Fruit fly (Drosophila melanogaster) Kc167 (cell line): ENCODE data around the gene ppk.

Experiments used
- Myc ChIP-seq: fragments of >200 bp; optimal IDR thresholded peaks from 2 replicates; lab custom pipeline; 2017; ENCODE audit warnings: missing external identifiers
- Sin3A ChIP-seq: fragments of >200 bp; optimal IDR thresholded peaks from 2 replicates; lab custom pipeline; 2018; ENCODE audit warnings: missing external identifiers
- h ChIP-seq: fragments of >200 bp; optimal IDR thresholded peaks from 3 replicates; lab custom pipeline; 2018; ENCODE audit warnings: missing external identifiers
- insv ChIP-seq: fragments of >200 bp; optimal IDR thresholded peaks from 3 replicates; lab custom pipeline; 2018; ENCODE audit warnings: missing external identifiers
- psq ChIP-seq: fragments of >200 bp; optimal IDR thresholded peaks from 2 replicates; lab custom pipeline; 2017; ENCODE audit warnings: missing external identifiers
- ttk ChIP-seq: sonication (Bioruptor generic); optimal IDR thresholded peaks from 2 replicates; lab custom pipeline; 2017; ENCODE audit warnings: missing external identifiers

ppk gene

DNA sequence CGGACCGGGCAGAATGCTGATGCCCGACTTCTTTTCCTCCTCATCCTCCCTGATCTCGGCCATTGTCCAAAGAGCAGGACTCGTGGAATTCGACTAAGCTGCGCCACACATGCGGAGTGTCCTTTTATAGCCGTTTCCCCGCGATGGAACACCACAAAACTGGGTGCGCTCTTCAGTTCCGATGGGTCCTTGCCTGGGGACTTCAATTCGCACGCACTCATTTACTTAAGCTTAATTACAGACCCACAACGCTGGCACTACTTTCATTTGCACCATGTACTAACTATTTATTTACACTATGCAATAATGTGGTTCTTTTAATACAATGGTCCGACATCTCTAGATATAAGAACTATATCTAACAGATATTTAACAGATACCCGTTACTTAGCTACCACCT lies at the start of gene ppk:
TSS of gene ppk (minus strand) at position 101 of the 400 bp plus-strand sequence.
- TF ChIP-seq insv (lab: Kevin White, UChicago) (no peak), psq (lab: Kevin White, UChicago) (no peak), h (no peak), Sin3A (lab: Kevin White, UChicago) (no peak), ttk (lab: Kevin White, UChicago) (no peak)

DNA sequence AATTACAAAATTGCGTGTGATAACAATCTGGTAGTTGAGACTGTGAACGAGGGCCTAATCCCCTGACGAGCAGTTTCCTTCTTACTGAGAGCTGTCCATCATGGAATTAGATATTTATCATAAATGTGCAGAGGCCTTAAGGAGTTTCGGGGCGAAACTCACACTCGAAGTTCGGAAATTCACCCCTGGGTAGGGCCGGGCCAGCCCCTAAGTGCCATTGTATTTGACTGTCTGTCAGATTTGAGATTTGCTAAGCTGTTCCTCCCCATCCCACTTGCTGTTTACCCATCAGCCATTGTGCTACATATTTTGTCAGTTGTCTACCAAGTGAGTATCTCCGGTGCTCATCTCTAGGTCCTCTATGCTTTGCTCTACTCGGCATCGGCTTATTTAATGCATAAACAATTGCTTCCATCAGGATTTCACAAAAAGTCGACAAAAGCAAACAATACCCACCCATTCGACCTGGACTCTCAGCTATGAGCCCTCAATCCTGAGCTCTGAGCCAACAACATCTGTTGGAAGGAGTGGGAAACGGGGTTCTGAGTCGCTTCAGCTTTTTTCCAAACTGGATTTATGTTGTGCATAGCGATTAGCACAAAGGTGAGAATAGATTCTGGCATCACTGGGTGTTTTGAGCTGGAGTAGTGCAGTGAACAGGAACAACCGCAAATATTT lies 49.3 kb upstream of the ppk start:
- no peak for TF ChIP-seq ttk (lab: Kevin White, UChicago)
- no peak for TF ChIP-seq insv (lab: Kevin White, UChicago)
- TF ChIP-seq Myc (lab: Kevin White, UChicago): no peak
- no peak for TF ChIP-seq h
- TF ChIP-seq Sin3A (lab: Kevin White, UChicago): no peak
- TF ChIP-seq psq (lab: Kevin White, UChicago): no peak

DNA sequence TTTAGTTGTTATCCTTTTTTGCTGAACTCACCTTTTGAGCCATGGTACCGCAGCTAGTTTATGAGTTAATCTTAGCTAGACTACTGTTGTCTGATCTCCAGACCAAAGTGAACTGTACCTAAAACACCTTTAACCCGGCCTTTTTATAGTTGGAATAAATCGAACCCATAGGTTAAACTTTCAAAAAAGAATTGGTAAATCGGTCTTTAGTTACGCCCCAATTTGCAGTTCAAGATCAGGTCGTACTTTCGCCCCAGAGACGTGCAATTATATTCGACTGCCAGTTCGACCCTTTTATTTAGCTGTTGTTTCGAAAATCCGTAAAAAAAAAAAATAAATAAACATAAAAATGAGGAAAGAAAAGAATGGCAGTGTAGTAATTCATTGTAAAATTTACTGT lies 44.1 kb upstream of the ppk start, which contains the start of gene Cpr35B:
TSS of gene Cpr35B (minus strand) at position 101 of the 400 bp plus-strand sequence.
- no peak for TF ChIP-seq insv (lab: Kevin White, UChicago)

DNA sequence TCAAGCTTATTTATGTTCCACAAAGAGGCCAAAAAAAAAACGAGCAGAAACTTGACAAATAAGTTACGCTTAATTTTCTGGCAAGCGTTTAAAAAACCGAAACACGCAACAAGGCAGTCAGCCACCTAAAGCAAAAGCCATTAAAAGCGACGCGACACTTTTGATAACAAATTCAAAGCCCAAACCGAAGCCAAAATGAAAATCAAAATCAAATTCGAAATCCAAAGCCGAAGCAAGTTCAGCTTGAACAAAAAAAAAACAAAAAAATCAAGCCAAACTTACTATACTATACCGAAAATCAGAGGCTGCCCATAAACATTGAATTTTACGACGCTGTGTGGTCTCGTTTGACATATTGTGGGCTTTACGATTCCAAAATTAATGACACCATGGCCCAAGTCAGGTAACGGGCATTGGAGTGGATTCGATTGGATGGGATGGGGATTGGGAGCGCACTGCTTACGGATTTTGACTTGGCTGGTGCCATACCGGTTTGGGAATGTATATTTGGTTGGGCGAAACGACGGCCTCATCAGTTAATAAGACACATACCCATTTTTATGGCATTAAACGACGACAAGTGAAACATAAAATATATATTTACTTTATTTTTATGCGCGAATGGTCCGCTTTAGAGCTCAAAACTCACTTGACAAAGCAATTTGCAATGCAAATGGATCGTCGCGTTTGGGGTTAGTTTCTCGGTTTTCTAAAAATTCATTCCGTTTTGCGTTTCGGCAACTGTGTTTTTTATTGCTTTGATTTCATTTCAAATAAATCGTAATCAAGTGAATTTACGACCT lies 41.3 kb upstream of the ppk start:
- TF ChIP-seq ttk (lab: Kevin White, UChicago) (no peak), Myc (lab: Kevin White, UChicago) (no peak), insv (lab: Kevin White, UChicago) (no peak), Sin3A (lab: Kevin White, UChicago) (no peak), psq (lab: Kevin White, UChicago) (no peak), h (no peak)

DNA sequence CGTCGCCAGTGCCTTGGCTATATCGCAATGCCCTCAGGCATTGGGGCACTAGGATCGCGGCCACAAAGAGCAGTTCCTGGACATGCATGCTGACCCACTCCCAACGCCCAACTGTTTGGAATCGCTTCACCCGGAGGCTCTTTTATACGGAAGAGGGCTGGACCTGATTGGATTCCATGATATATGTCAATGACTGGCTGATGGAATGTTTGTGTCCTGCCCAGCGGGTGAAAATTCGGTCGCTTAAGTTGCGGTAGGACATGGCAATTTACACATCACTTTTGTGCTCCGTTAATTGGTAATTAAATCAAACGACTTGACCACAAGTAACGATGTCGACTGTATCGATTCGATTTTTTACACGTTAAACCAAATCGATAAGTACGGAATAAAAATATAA lies 36.3 kb upstream of the ppk start, which contains the start of gene Pburs:
TSS of gene Pburs (minus strand) at position 101 of the 400 bp plus-strand sequence.
- no peak for TF ChIP-seq psq (lab: Kevin White, UChicago)
- no peak for TF ChIP-seq ttk (lab: Kevin White, UChicago)
- no peak for TF ChIP-seq insv (lab: Kevin White, UChicago)
- TF ChIP-seq Sin3A (lab: Kevin White, UChicago): no peak
- no peak for TF ChIP-seq Myc (lab: Kevin White, UChicago)
- no peak for TF ChIP-seq h

DNA sequence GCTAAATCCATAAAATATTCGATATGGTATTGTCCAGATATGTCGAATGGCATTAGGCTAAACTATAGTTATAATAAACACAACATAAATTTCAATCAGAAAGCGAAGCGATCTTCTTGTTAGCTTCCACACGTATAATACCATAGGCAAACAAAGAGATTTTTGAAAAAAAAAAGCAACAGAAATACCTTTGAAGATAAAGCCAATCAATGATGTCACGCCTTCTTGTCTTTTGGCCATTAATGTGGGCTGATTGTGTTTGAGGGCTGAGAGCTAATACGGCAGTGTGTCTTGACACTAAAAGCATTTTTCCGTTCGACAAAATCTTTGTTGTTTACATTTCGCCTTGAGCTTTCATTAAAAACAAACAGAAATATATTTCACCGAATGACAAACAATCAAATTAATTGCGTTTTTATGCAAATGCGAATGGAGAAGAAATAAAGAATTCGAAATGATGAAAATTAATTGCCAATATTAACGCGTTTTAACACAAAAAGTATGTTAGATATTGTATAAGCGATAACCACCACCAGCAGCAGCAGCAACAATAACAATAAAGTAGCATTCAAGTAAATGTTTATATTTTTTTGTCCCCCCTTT lies 33.4 kb upstream of the ppk start:
- TF ChIP-seq h (no peak), Sin3A (lab: Kevin White, UChicago) (no peak), ttk (lab: Kevin White, UChicago) (no peak), psq (lab: Kevin White, UChicago) (no peak), insv (lab: Kevin White, UChicago) (no peak), Myc (lab: Kevin White, UChicago) (no peak)

DNA sequence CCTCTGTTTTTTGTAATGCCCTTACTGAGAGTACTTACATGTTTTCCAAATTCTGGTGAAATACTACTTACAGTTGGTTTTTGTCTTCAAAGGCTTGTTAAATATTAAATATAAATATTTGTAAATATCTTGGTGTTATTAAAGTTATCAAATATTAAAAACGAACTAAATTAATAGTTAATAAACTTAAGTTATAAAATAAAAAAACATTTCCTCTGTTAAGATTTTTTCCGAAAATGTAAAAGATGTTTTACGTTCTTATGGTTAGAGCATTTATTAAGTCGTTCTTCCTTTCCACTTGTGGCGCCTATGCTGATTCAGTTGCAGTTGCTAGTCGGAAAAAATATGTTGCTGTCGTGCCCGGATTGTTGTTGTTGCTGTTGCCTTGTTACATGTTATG lies 32.4 kb upstream of the ppk start:
- TF ChIP-seq psq (lab: Kevin White, UChicago) (no peak), ttk (lab: Kevin White, UChicago) (no peak), h (no peak), insv (lab: Kevin White, UChicago) (no peak), Myc (lab: Kevin White, UChicago) (no peak)

DNA sequence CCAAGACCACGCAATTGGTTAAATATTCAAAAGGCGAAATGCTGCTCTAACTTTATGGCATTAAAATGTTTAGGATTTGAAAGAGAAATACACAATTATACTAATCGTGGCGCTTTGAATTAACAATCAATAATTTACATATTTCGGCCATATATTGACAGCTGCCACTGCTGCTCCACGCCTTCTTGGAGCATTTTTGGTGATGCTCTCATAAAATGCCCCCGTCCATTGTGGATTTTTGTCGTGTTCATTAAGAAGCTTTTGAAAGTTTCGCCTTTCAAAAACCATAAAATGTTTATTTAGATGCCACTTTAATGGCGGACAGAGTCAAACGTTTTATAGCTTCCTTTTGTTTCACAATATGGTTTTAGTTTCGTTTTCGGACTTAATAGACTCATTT lies 30.1 kb upstream of the ppk start:
- no peak for TF ChIP-seq ttk (lab: Kevin White, UChicago)
- no peak for TF ChIP-seq insv (lab: Kevin White, UChicago)
- TF ChIP-seq h: no peak
- TF ChIP-seq psq (lab: Kevin White, UChicago): no peak
- TF ChIP-seq Sin3A (lab: Kevin White, UChicago): no peak
- no peak for TF ChIP-seq Myc (lab: Kevin White, UChicago)

DNA sequence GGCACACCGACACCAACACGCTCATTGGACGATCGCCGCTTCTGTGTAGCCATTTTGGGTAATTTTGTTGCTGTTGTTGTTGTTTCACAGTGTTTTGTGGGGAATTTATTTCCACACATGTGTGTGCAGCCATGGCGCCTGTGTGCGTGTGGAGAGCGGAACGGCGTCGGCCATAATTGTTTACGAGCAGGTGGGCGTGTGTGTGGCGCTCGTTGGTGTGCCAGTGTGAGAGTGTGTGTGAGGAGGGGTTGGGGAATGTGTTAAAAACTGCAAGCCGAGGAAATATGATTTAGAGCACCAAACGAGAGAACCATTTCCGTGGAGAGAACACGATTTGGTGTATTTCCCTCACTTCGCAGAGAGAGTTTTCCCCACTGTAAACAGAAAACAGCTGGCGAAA lies 29.4 kb upstream of the ppk start:
- no peak for TF ChIP-seq Sin3A (lab: Kevin White, UChicago)
- no peak for TF ChIP-seq Myc (lab: Kevin White, UChicago)
- no peak for TF ChIP-seq insv (lab: Kevin White, UChicago)
- no peak for TF ChIP-seq h
- TF ChIP-seq psq (lab: Kevin White, UChicago): no peak
- no peak for TF ChIP-seq ttk (lab: Kevin White, UChicago)

DNA sequence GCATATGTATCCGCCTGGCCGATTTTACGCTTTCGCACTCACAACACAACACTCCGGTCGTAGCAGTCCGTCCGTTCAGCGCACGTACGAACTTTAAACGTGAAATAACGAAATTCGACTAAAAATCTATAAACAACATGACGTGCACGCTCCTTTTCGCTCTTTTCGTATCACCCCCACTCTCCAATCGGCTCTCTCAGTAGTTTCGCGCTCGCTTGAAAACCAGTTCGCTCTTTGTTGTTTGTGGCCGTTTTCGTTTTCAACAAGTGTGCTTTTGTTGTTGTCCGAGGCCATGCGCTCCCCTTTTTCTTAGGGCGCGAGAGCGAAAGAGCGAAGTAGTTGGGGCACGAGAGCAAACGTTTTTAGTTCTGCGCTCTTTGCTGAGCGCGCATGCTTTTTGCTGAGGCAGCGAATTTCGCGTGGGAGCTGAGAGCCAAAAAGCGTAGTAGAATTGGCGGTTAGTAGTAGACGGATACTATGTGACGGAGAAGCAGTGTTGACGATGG lies 28.5 kb upstream of the ppk start, which contains the start of gene elB:
TSS of gene elB (minus strand) at position 122 of the 506 bp plus-strand sequence.
- TF ChIP-seq ttk (lab: Kevin White, UChicago) (no peak), insv (lab: Kevin White, UChicago) (peak; percentile 95), h (no peak), Myc (lab: Kevin White, UChicago) (no peak), Sin3A (lab: Kevin White, UChicago) (no peak), psq (lab: Kevin White, UChicago) (no peak)

DNA sequence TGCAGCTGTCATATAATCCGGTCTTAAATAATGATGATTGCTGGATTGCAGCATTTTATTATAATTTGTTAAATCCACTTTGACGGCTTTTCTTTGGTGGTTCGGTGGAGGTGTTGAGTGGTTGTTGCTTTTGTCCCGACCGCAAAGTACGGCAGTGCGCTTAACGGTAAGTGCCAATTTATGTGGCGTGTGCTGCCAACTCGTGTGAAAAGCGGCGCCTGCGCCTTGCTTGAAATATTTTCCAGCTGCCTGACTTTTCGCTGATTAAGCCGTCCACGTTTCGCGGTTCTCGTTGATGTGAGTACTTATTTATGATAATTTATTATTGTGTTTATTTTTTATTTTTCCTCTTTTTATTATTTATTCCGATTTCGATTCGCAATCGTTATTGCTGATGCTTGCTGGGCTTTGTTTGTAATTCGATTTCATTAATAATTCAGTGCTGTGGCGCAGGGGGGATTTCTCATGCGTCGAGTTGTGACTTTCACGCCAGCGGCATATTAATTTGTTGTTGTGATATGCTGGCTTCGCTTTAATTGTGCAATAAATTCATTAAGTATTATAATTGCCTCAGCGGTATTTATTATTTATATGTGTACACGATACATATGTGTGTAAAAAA lies 27.5 kb upstream of the ppk start:
- TF ChIP-seq Sin3A (lab: Kevin White, UChicago) (no peak), Myc (lab: Kevin White, UChicago) (no peak), ttk (lab: Kevin White, UChicago) (no peak), h (no peak), insv (lab: Kevin White, UChicago) (no peak), psq (lab: Kevin White, UChicago) (no peak)
